Worm (Caenorhabditis elegans) whole organism, L4 larva: Measurements from ENCODE around the gene acox-3.

ENCODE experiments used
- F49E8.2 ChIP-seq: sonication (generic microtip); optimal IDR thresholded peaks from 2 replicates; lab custom pipeline; 2016; ENCODE audit warnings: missing compliant biosample characterization, mild to moderate bottlenecking, missing genetic modification characterization, borderline replicate concordance
- Y75B8A.6 ChIP-seq: fragments of 200-800 bp; sonication (Bioruptor generic); IDR thresholded peaks from 2 replicates; pipeline ENCODE4 v1.3.6; 2022; ENCODE audit warnings: missing genetic modification reagents, missing genetic modification characterization, missing compliant biosample characterization
- fos-1 ChIP-seq: fragments of 150-350 bp; optimal IDR thresholded peaks from 2 replicates; lab custom pipeline; 2014; ENCODE audit warnings: missing biosample characterization, missing genetic modification characterization
- mdl-1 ChIP-seq, 2 experiments: fragments of 150-350 bp in 1 of 2; sonication (generic microtip) in 1 of 2; optimal IDR thresholded peaks; 2 replicates each; lab custom pipeline; 2014 to 2017; ENCODE audit warnings: missing biosample characterization in 2 of 2, missing genetic modification characterization in 2 of 2

ce11 chrIV:6227974-6228373 lies 20.3 kb downstream of the acox-3 start, which contains the start of gene C49A9.1:
- TF ChIP-seq fos-1 (tag; lab: Kevin White, UChicago) (no peak), F49E8.2 (tag; lab: Kevin White, UChicago) (no peak), mdl-1 (tag; optimal IDR thresholded peaks at IDR 0.05; lab: Kevin White, UChicago) (no peak), Y75B8A.6 (no peak)
